Fruit fly (Drosophila melanogaster) whole organism, embryonic: ENCODE measurements around the gene Iyd.

Experiments used
- ATbp ChIP-seq: fragments of 200-800 bp; sonication (Bioruptor generic); optimal IDR thresholded peaks from 2 replicates; lab custom pipeline; 2017; ENCODE audit warnings: missing biosample characterization, mild to moderate bottlenecking, missing genetic modification characterization, missing genetic modification reagents
- Atf-2 ChIP-seq: fragments of 200-800 bp; sonication (Bioruptor generic); optimal IDR thresholded peaks from 2 replicates; lab custom pipeline; 2016; ENCODE audit warnings: missing biosample characterization, missing genetic modification characterization
- Atf3 ChIP-seq: fragments of 200-800 bp; sonication (Bioruptor generic); optimal IDR thresholded peaks from 3 replicates; lab custom pipeline; 2016; ENCODE audit warnings: missing biosample characterization, missing genetic modification characterization
- CG15514 ChIP-seq: fragments of 200-800 bp; sonication (Bioruptor generic); optimal IDR thresholded peaks from 3 replicates; lab custom pipeline; 2017; ENCODE audit warnings: missing biosample characterization, missing genetic modification characterization, mild to moderate bottlenecking, moderate library complexity, missing genetic modification reagents
- CG16815 ChIP-seq: fragments of 200-800 bp; sonication (Bioruptor generic); optimal IDR thresholded peaks from 3 replicates; lab custom pipeline; 2017; ENCODE audit warnings: missing biosample characterization, mild to moderate bottlenecking, missing genetic modification characterization
- CG17361 ChIP-seq: fragments of 200-800 bp; sonication (Bioruptor generic); IDR thresholded peaks from 3 replicates; pipeline ENCODE4 v1.3.6; 2022; ENCODE audit warnings: missing biosample characterization, missing genetic modification characterization
- CG1832 ChIP-seq: fragments of 200-800 bp; sonication (Bioruptor generic); optimal IDR thresholded peaks from 2 replicates; lab custom pipeline; 2017; ENCODE audit warnings: missing biosample characterization, mild to moderate bottlenecking, missing genetic modification characterization, inconsistent platforms
- CG6813 ChIP-seq: fragments of 200-800 bp; sonication (Bioruptor generic); optimal IDR thresholded peaks from 2 replicates; lab custom pipeline; 2017; ENCODE audit warnings: missing biosample characterization, missing genetic modification characterization, mild to moderate bottlenecking, moderate library complexity, missing genetic modification reagents
- CG7928 ChIP-seq: fragments of 200-800 bp; sonication (Bioruptor generic); optimal IDR thresholded peaks from 2 replicates; lab custom pipeline; 2017; ENCODE audit warnings: missing biosample characterization, mild to moderate bottlenecking, missing genetic modification characterization
- CG9817 ChIP-seq: fragments of 200-800 bp; sonication (Bioruptor generic); optimal IDR thresholded peaks from 2 replicates; lab custom pipeline; 2018; ENCODE audit warnings: missing biosample characterization, mild to moderate bottlenecking, missing genetic modification characterization, moderate library complexity
- CoRest ChIP-seq: fragments of 200-800 bp; sonication (Bioruptor generic); optimal IDR thresholded peaks from 3 replicates; lab custom pipeline; 2018; ENCODE audit warnings: missing biosample characterization, mild to moderate bottlenecking, missing genetic modification characterization, moderate library complexity
- Dbx ChIP-seq: fragments of 200-800 bp; sonication (Bioruptor generic); IDR thresholded peaks from 3 replicates; pipeline ENCODE4 v1.3.6; 2022; ENCODE audit warnings: missing biosample characterization, missing genetic modification characterization
- Dp ChIP-seq: fragments of 200-800 bp; sonication (Bioruptor generic); optimal IDR thresholded peaks from 2 replicates; lab custom pipeline; 2018; ENCODE audit warnings: missing biosample characterization, mild to moderate bottlenecking, missing genetic modification characterization, moderate library complexity
- Dref ChIP-seq: fragments of 200-800 bp; sonication (Bioruptor generic); IDR thresholded peaks from 2 replicates; pipeline ENCODE4 v1.3.6; 2022; ENCODE audit warnings: missing biosample characterization, missing genetic modification characterization
- E2f2 ChIP-seq: fragments of 200-800 bp; sonication (Bioruptor generic); IDR thresholded peaks from 2 replicates; pipeline ENCODE4 v1.3.6; 2022; ENCODE audit warnings: missing biosample characterization, missing genetic modification characterization
- Fer2 ChIP-seq: fragments of 200-800 bp; sonication (Bioruptor generic); optimal IDR thresholded peaks from 2 replicates; lab custom pipeline; 2018; ENCODE audit warnings: missing biosample characterization, mild to moderate bottlenecking, missing genetic modification characterization, moderate library complexity
- HLH3B ChIP-seq: fragments of 200-800 bp; sonication (Bioruptor generic); IDR thresholded peaks from 2 replicates; pipeline ENCODE4 v1.3.6; 2022; ENCODE audit warnings: missing biosample characterization, missing genetic modification characterization
- HmgZ ChIP-seq: fragments of 200-800 bp; sonication (Bioruptor generic); optimal IDR thresholded peaks from 2 replicates; lab custom pipeline; 2018; ENCODE audit warnings: missing biosample characterization, mild to moderate bottlenecking, missing genetic modification characterization
- Hr39 ChIP-seq: fragments of >200 bp; optimal IDR thresholded peaks from 2 replicates; lab custom pipeline; 2017
- Hr51 ChIP-seq, 2 experiments: fragments of 200-800 bp; sonication (Bioruptor generic); optimal IDR thresholded peaks; 2 replicates in 1 of 2; 3 replicates in 1 of 2; lab custom pipeline; 2016 to 2018; ENCODE audit warnings: missing biosample characterization in 2 of 2, missing genetic modification characterization in 2 of 2, mild to moderate bottlenecking in 1 of 2, moderate library complexity in 1 of 2
- Hsf ChIP-seq: fragments of 200-800 bp; sonication (Bioruptor generic); optimal IDR thresholded peaks from 3 replicates; lab custom pipeline; 2016; ENCODE audit warnings: missing biosample characterization, missing genetic modification characterization
- Lpt ChIP-seq: fragments of >200 bp; optimal IDR thresholded peaks from 2 replicates; lab custom pipeline; 2018; ENCODE audit warnings: missing biosample characterization, missing genetic modification characterization
- MESR4 ChIP-seq: fragments of 200-800 bp; sonication (Bioruptor generic); optimal IDR thresholded peaks from 2 replicates; lab custom pipeline; 2018; ENCODE audit warnings: missing biosample characterization, mild to moderate bottlenecking, missing genetic modification characterization, moderate library complexity
- Mes4 ChIP-seq: fragments of 200-800 bp; sonication (Bioruptor generic); optimal IDR thresholded peaks from 2 replicates; lab custom pipeline; 2016; ENCODE audit warnings: missing biosample characterization, missing genetic modification characterization
- Nf-YA ChIP-seq: fragments of 200-800 bp; sonication (Bioruptor generic); IDR thresholded peaks from 2 replicates; pipeline ENCODE4 v1.3.6; 2022; ENCODE audit warnings: missing biosample characterization, missing genetic modification characterization
- Pdp1 ChIP-seq, 2 experiments: fragments of 200-800 bp; sonication (Bioruptor generic); optimal IDR thresholded peaks; 3 replicates each; lab custom pipeline; 2016; ENCODE audit warnings: missing biosample characterization in 2 of 2, missing genetic modification characterization in 2 of 2, mild to moderate bottlenecking in 1 of 2, moderate library complexity in 1 of 2
- Sox100B ChIP-seq: fragments of 200-800 bp; sonication (Bioruptor generic); optimal IDR thresholded peaks from 3 replicates; lab custom pipeline; 2018; ENCODE audit warnings: missing biosample characterization, mild to moderate bottlenecking, missing genetic modification characterization
- Sox102F ChIP-seq: fragments of 200-800 bp; sonication (Bioruptor generic); optimal IDR thresholded peaks from 2 replicates; lab custom pipeline; 2018; ENCODE audit warnings: missing biosample characterization, mild to moderate bottlenecking, missing genetic modification characterization, moderate library complexity
- Xbp1 ChIP-seq: fragments of 200-800 bp; sonication (Bioruptor generic); optimal IDR thresholded peaks from 3 replicates; lab custom pipeline; 2016; ENCODE audit warnings: missing biosample characterization, mild to moderate bottlenecking, missing genetic modification characterization
- YL-1 ChIP-seq: fragments of 200-800 bp; sonication (Bioruptor generic); optimal IDR thresholded peaks from 3 replicates; lab custom pipeline; 2017; ENCODE audit warnings: missing biosample characterization, mild to moderate bottlenecking, missing genetic modification characterization
- ci ChIP-seq: fragments of 200-800 bp; sonication (Bioruptor generic); IDR thresholded peaks from 3 replicates; pipeline ENCODE4 v1.3.6; 2022; ENCODE audit warnings: missing biosample characterization, missing genetic modification characterization
- crol ChIP-seq: fragments of 200-800 bp; sonication (Bioruptor generic); IDR thresholded peaks from 2 replicates; pipeline ENCODE4 v1.3.6; 2022; ENCODE audit warnings: missing biosample characterization, missing genetic modification characterization
- crp ChIP-seq, 2 experiments: fragments of 200-800 bp; sonication (Bioruptor generic); optimal IDR thresholded peaks; 2 replicates in 1 of 2; 3 replicates in 1 of 2; lab custom pipeline; 2017; ENCODE audit warnings: missing biosample characterization in 2 of 2, missing genetic modification characterization in 2 of 2, mild to moderate bottlenecking in 1 of 2, moderate library complexity in 1 of 2
- dysf ChIP-seq: fragments of 200-800 bp; sonication (Bioruptor generic); IDR thresholded peaks from 3 replicates; pipeline ENCODE4 v1.3.6; 2022; ENCODE audit warnings: missing biosample characterization, missing genetic modification characterization
- eyg ChIP-seq: fragments of 200-800 bp; sonication (Bioruptor generic); optimal IDR thresholded peaks from 3 replicates; lab custom pipeline; 2016; ENCODE audit warnings: missing biosample characterization, missing genetic modification characterization
- fd102C ChIP-seq: fragments of 200-800 bp; sonication (Bioruptor generic); optimal IDR thresholded peaks from 2 replicates; lab custom pipeline; 2018; ENCODE audit warnings: missing biosample characterization, mild to moderate bottlenecking, missing genetic modification characterization, moderate library complexity
- fd3F ChIP-seq: fragments of 200-800 bp; sonication (Bioruptor generic); optimal IDR thresholded peaks from 2 replicates; lab custom pipeline; 2018; ENCODE audit warnings: missing biosample characterization, mild to moderate bottlenecking, missing genetic modification characterization, moderate library complexity
- ftz-f1 ChIP-seq: fragments of 200-800 bp; sonication (Bioruptor generic); optimal IDR thresholded peaks from 2 replicates; lab custom pipeline; 2016; ENCODE audit warnings: missing biosample characterization, missing genetic modification characterization
- gce ChIP-seq: fragments of 200-800 bp; sonication (Bioruptor generic); IDR thresholded peaks from 3 replicates; pipeline ENCODE4 v1.3.6; 2022; ENCODE audit warnings: missing biosample characterization, missing genetic modification characterization
- hbn ChIP-seq: fragments of 200-800 bp; sonication (Bioruptor generic); IDR thresholded peaks from 2 replicates; pipeline ENCODE4 v1.3.6; 2022; ENCODE audit warnings: missing biosample characterization, missing genetic modification characterization; ENCODE audit not compliant: partially characterized antibody
- kni ChIP-seq: fragments of 200-800 bp; sonication (Bioruptor generic); optimal IDR thresholded peaks from 3 replicates; lab custom pipeline; 2017; ENCODE audit warnings: mild to moderate bottlenecking, missing biosample characterization, missing genetic modification reagents, missing genetic modification characterization
- maf-S ChIP-seq: fragments of 200-800 bp; sonication (Bioruptor generic); optimal IDR thresholded peaks from 2 replicates; lab custom pipeline; 2016; ENCODE audit warnings: missing biosample characterization, missing genetic modification characterization
- pan ChIP-seq, 4 experiments: fragments of >200 bp in 3 of 4; fragments of 200-800 bp in 1 of 4; sonication (Bioruptor generic) in 1 of 4; optimal IDR thresholded peaks in 3 of 4; IDR thresholded peaks in 1 of 4; 2 replicates each; pipeline versions ENCODE4 v1.3.6 to Lab custom; 2017 to 2022; ENCODE audit warnings: missing biosample characterization in 2 of 4, missing genetic modification characterization in 2 of 4, mixed read lengths in 1 of 4
- peb ChIP-seq: fragments of 200-800 bp; sonication (Bioruptor generic); IDR thresholded peaks from 2 replicates; pipeline ENCODE4 v1.3.6; 2022; ENCODE audit warnings: missing biosample characterization, missing genetic modification characterization
- row ChIP-seq: fragments of 200-800 bp; sonication (Bioruptor generic); IDR thresholded peaks from 3 replicates; pipeline ENCODE4 v1.3.6; 2022; ENCODE audit warnings: missing biosample characterization, missing genetic modification characterization
- so ChIP-seq: fragments of 200-800 bp; sonication (Bioruptor generic); IDR thresholded peaks from 3 replicates; pipeline ENCODE4 v1.3.6; 2022; ENCODE audit warnings: missing biosample characterization, missing genetic modification characterization
- sob ChIP-seq: fragments of 200-800 bp; sonication (Bioruptor generic); IDR thresholded peaks from 2 replicates; pipeline ENCODE4 v1.3.6; 2022; ENCODE audit warnings: missing biosample characterization, missing genetic modification characterization
- stwl ChIP-seq: fragments of 200-800 bp; sonication (Bioruptor generic); optimal IDR thresholded peaks from 3 replicates; lab custom pipeline; 2018; ENCODE audit warnings: missing biosample characterization, mild to moderate bottlenecking, missing genetic modification characterization, moderate library complexity
- tgo ChIP-seq: fragments of 200-800 bp; sonication (Bioruptor generic); IDR thresholded peaks from 3 replicates; pipeline ENCODE4 v1.3.6; 2022; ENCODE audit warnings: missing biosample characterization, missing genetic modification characterization
- tio ChIP-seq: fragments of 200-800 bp; sonication (Bioruptor generic); optimal IDR thresholded peaks from 2 replicates; lab custom pipeline; 2017; ENCODE audit warnings: missing biosample characterization, missing genetic modification characterization, inconsistent platforms
- tll ChIP-seq, 2 experiments: fragments of 200-800 bp in 1 of 2; fragments of >200 bp in 1 of 2; sonication (Bioruptor generic) in 1 of 2; optimal IDR thresholded peaks; 2 replicates each; lab custom pipeline; 2017 to 2019; ENCODE audit warnings: missing biosample characterization in 2 of 2, missing genetic modification characterization in 2 of 2, mild to moderate bottlenecking in 1 of 2, moderate library complexity in 1 of 2

Gene Iyd

DNA sequence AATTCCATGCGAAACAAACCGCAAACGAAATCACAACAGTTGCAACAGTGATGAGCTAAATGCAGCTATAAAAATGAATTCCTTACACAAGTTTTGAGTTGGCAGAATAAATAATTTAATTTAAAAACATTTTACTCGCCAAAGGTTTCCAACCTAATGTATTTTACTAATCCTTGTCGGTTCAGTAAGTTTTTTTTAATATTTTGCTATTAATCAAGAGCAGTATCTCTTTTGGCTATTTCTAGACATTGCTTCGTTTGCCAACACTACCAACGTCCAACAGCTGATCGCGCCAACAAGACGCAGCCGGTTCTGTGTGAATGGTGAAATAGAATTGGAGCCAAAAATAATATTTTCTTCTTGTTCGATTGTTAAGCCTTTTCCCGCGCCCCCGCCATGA is 31.4 kb downstream of the Iyd start, which contains the start of the genes CG32075, CG45101 and SuUR (continued):
- TF ChIP-seq fd102C: peak; percentile 36
- TF ChIP-seq so (GFP tag; lab: Robert Waterston, UW): peak; percentile 78; the same call in 2 of the 3 replicates
- TF ChIP-seq CG16815: peak; percentile 80
- TF ChIP-seq fd3F (GFP tag; lab: Kevin White, UChicago): peak; percentile 81
- peak; percentile 87 for TF ChIP-seq dysf (GFP tag; lab: Robert Waterston, UW)
- TF ChIP-seq Lpt: no peak
- peak; percentile 87; the same call in 2 of the 3 replicates for TF ChIP-seq ci
- peak; percentile 75 for TF ChIP-seq maf-S
- TF ChIP-seq Dref (GFP tag; lab: Robert Waterston, UW): no peak
- TF ChIP-seq CG7928: peak; percentile 41
- no peak for TF ChIP-seq crol
- peak; percentile 91 for TF ChIP-seq Dbx (GFP tag; lab: Robert Waterston, UW)
- peak; percentile 75 for TF ChIP-seq Mes4 (GFP tag; lab: Kevin White, UChicago)
- peak; percentile 77 for TF ChIP-seq Sox100B
- TF ChIP-seq ftz-f1: peak; percentile 24
- TF ChIP-seq CG9817 (tag; lab: Kevin White, UChicago): peak; percentile 88
- TF ChIP-seq pan (optimal IDR thresholded peaks at IDR 0.05; lab: Kevin White, UChicago): no peak
- peak in 1 of 2 experiments; percentile 92 for TF ChIP-seq pan (GFP tag; optimal IDR thresholded peaks at IDR 0.05 in 1 of 2, IDR thresholded peaks at IDR 0.05 in 1 of 2)
- peak; percentile 89 for TF ChIP-seq Atf3
- TF ChIP-seq tgo: peak; percentile 94
- peak; percentile 69; the same call in 1 of the 2 replicates for TF ChIP-seq Nf-YA (GFP tag; lab: Robert Waterston, UW)
- no peak for TF ChIP-seq kni
- peak; percentile 60 for TF ChIP-seq ATbp (GFP tag; lab: Kevin White, UChicago)
- TF ChIP-seq eyg (GFP tag; lab: Kevin White, UChicago): peak; percentile 76
- TF ChIP-seq gce (GFP tag; lab: Robert Waterston, UW): no peak
- TF ChIP-seq tll (GFP tag; optimal IDR thresholded peaks at IDR 0.05; lab: Kevin White, UChicago): peak in 1 of 2 experiments; percentile 30
- peak; percentile 83 to 93 for TF ChIP-seq Hr51 (GFP tag; optimal IDR thresholded peaks at IDR 0.05; lab: Kevin White, UChicago)
- TF ChIP-seq tio: peak; percentile 85
- peak; percentile 87 for TF ChIP-seq CG17361 (GFP tag; lab: Robert Waterston, UW)
- peak; percentile 87 for TF ChIP-seq peb (GFP tag; lab: Robert Waterston, UW)
- no peak for TF ChIP-seq CG6813 (GFP tag; lab: Kevin White, UChicago)
- TF ChIP-seq Hr39 (lab: Kevin White, UChicago): no peak
- peak; percentile 82 for TF ChIP-seq Atf-2 (GFP tag; lab: Kevin White, UChicago)
- TF ChIP-seq Fer2: peak; percentile 79
- TF ChIP-seq Hsf (GFP tag; lab: Kevin White, UChicago): peak; percentile 94
- TF ChIP-seq, all 482 proteins: peak for 396

DNA sequence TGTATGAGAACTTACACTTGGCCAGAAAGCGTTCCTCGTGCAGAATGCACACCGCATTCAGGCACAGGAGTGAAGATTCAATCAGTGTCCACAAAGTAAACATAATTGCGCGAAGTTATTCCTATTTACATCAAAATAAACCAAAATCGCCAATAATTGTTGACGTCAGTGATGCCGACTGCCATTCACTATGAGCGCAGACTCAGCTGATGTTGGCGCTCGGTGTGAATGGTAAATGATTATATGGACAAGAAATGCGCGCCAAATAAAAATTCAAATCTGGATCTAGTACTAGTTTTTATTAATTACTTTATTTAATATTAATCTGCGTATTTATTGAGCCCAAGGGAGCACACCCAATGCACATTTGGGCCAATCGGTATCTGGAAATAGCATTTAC is 33.6 kb downstream of the Iyd start, which contains the start of gene CG32069:
TSS of gene CG32069 (minus strand) at position 174 of the 400 bp plus-strand sequence.
- TF ChIP-seq sob (GFP tag; lab: Robert Waterston, UW) (no peak), MESR4 (peak; percentile 54), Dp (GFP tag; lab: Kevin White, UChicago) (peak; percentile 84), HLH3B (GFP tag; lab: Robert Waterston, UW) (no peak), HmgZ (tag; lab: Kevin White, UChicago) (peak; percentile 0), Xbp1 (GFP tag; lab: Kevin White, UChicago) (peak; percentile 16), crp (GFP tag; optimal IDR thresholded peaks at IDR 0.05; lab: Kevin White, UChicago) (peak in 1 of 2 experiments; percentile 86), CoRest (tag; lab: Kevin White, UChicago) (no peak), Sox102F (GFP tag; lab: Kevin White, UChicago) (no peak), Pdp1 (GFP tag; optimal IDR thresholded peaks at IDR 0.05; lab: Kevin White, UChicago) (peak in 1 of 2 experiments; percentile 75), CG15514 (GFP tag; lab: Kevin White, UChicago) (peak; percentile 36), hbn (GFP tag; lab: Robert Waterston, UW) (0 out of 2 replicates have a peak, but pooled peaks have one; percentile 20), E2f2 (GFP tag; lab: Robert Waterston, UW) (peak; percentile 88), row (peak; percentile 39; the same call in 1 of the 3 replicates), CG1832 (GFP tag; lab: Kevin White, UChicago) (no peak), YL-1 (GFP tag; lab: Kevin White, UChicago) (peak; percentile 11), stwl (tag; lab: Kevin White, UChicago) (peak; percentile 7)
